Worm (Caenorhabditis elegans): ENCODE data around the gene Y37E11AL.9.

ce11 chrIV:3700554-3700953, at the start of gene Y37E11AL.9:
- TF ChIP-seq nhr-28 (tag; optimal IDR thresholded peaks at IDR 0.05) (no peak), nhr-23 (tag; optimal IDR thresholded peaks at IDR 0.05) (no peak), zag-1 (tag; optimal IDR thresholded peaks at IDR 0.05) (no peak), snpc-4 (tag; optimal IDR thresholded peaks at IDR 0.05) (no peak), nhr-237 (tag; optimal IDR thresholded peaks at IDR 0.05) (no peak)
